Worm (Caenorhabditis elegans) whole organism, mixed stage, embryonic: Measurements from ENCODE around the gene T24E12.6.

Experiments
- elt-1 ChIP-seq: sonication (generic microtip); optimal IDR thresholded peaks from 2 replicates; lab custom pipeline; 2017; ENCODE audit warnings: missing genetic modification characterization, mild to moderate bottlenecking, missing compliant biosample characterization, antibody characterized with exemption, moderate library complexity, borderline replicate concordance; ENCODE audit not compliant: insufficient read depth
- lin-13 ChIP-seq: fragments of 150-350 bp; optimal IDR thresholded peaks from 2 replicates; lab custom pipeline; 2014; ENCODE audit warnings: missing biosample characterization, missing genetic modification characterization
- sem-2 ChIP-seq: fragments of 200-800 bp; sonication (Bioruptor generic); optimal IDR thresholded peaks from 2 replicates; lab custom pipeline; 2018; ENCODE audit warnings: mild to moderate bottlenecking, missing genetic modification characterization, missing compliant biosample characterization

DNA sequence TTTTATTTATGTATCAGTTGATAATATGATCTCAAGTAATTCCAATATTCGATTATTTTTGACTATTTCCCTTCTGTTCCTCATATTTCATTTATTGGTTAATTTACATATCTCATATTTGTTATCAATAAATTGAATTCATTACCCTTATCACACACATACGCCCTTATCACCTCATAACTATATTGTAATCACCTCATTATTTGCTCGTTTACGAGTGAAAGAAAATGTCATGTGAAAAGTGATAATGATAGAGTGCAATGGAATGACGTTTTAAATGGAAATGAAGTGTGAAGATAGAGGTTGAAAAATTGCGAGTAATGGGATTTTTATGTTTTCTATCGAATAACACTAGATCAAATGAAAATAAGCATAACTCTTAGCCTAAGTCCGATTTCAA, 25.0 kb upstream of the T24E12.6 start:
- TF ChIP-seq lin-13 (no peak), sem-2 (no peak), elt-1 (tag; lab: Kevin White, UChicago) (no peak)
